Worm (Caenorhabditis elegans) whole organism, L1 larva: ENCODE results near the gene F21C10.18.

Source experiments
- F16B12.6 ChIP-seq: fragments of 150-350 bp; optimal IDR thresholded peaks from 2 replicates; lab custom pipeline; 2014; ENCODE audit warnings: missing biosample characterization, missing genetic modification characterization
- Y116A8C.19 ChIP-seq: sonication (generic microtip); optimal IDR thresholded peaks from 2 replicates; lab custom pipeline; 2016; ENCODE audit warnings: missing compliant biosample characterization, missing genetic modification characterization, borderline replicate concordance
- alr-1 ChIP-seq: fragments of 200-800 bp; sonication (Bioruptor generic); optimal IDR thresholded peaks from 2 replicates; lab custom pipeline; 2018; ENCODE audit warnings: borderline replicate concordance, mild to moderate bottlenecking, missing genetic modification characterization, missing compliant biosample characterization
- ceh-63 ChIP-seq: fragments of 200-800 bp; sonication (Bioruptor generic); optimal IDR thresholded peaks from 2 replicates; lab custom pipeline; 2018; ENCODE audit warnings: mild to moderate bottlenecking, missing genetic modification characterization, missing compliant biosample characterization
- ceh-88 ChIP-seq: fragments of 200-800 bp; sonication (Bioruptor generic); IDR thresholded peaks from 2 replicates; pipeline ENCODE4 v1.3.6; 2022; ENCODE audit warnings: missing genetic modification characterization, missing compliant biosample characterization
- ceh-90 ChIP-seq: sonication (generic microtip); optimal IDR thresholded peaks from 2 replicates; lab custom pipeline; 2016; ENCODE audit warnings: missing genetic modification characterization, missing compliant biosample characterization
- efl-1 ChIP-seq, 4 experiments: fragments of 150-350 bp; optimal IDR thresholded peaks in 3 of 4; peaks in 1 of 4; 1 replicate in 1 of 4; 2 replicates in 3 of 4; lab custom pipeline; 2014; ENCODE audit warnings: missing biosample characterization in 2 of 4, missing genetic modification characterization in 2 of 4, missing genetic modification reagents in 2 of 4
- efl-3 ChIP-seq: fragments of 200-800 bp; sonication (Bioruptor generic); optimal IDR thresholded peaks from 2 replicates; lab custom pipeline; 2018; ENCODE audit warnings: mild to moderate bottlenecking, missing genetic modification characterization, missing compliant biosample characterization
- egl-27 ChIP-seq, 2 experiments: fragments of 150-350 bp in 1 of 2; sonication (generic microtip); optimal IDR thresholded peaks; 3 replicates each; lab custom pipeline; 2017 to 2018; ENCODE audit warnings: missing biosample characterization in 2 of 2, missing genetic modification characterization in 2 of 2, missing genetic modification reagents in 2 of 2
- jun-1 ChIP-seq: fragments of 150-350 bp; optimal IDR thresholded peaks from 2 replicates; lab custom pipeline; 2014; ENCODE audit warnings: missing biosample characterization, missing genetic modification reagents, missing genetic modification characterization
- lin-13 ChIP-seq: fragments of 150-350 bp; optimal IDR thresholded peaks from 2 replicates; lab custom pipeline; 2014; ENCODE audit warnings: missing biosample characterization, missing genetic modification reagents, missing genetic modification characterization
- lin-14 ChIP-seq: fragments of 200-800 bp; sonication (Bioruptor generic); optimal IDR thresholded peaks from 2 replicates; lab custom pipeline; 2018; ENCODE audit warnings: mild to moderate bottlenecking, missing genetic modification characterization, moderate library complexity, missing compliant biosample characterization
- lin-15B ChIP-seq: fragments of 150-350 bp; sonication (generic microtip); optimal IDR thresholded peaks from 3 replicates; lab custom pipeline; 2014; ENCODE audit warnings: missing biosample characterization, missing genetic modification characterization
- lin-35 ChIP-seq, 2 experiments: fragments of 150-350 bp; optimal IDR thresholded peaks; 2 replicates each; lab custom pipeline; 2014; ENCODE audit warnings: missing biosample characterization in 2 of 2, missing genetic modification characterization in 2 of 2, missing genetic modification reagents in 2 of 2
- lir-3 ChIP-seq: sonication (generic microtip); optimal IDR thresholded peaks from 2 replicates; lab custom pipeline; 2016; ENCODE audit warnings: mild to moderate bottlenecking, missing genetic modification characterization, moderate library complexity, missing compliant biosample characterization; ENCODE audit not compliant: poor library complexity
- mab-9 ChIP-seq: fragments of 200-800 bp; sonication (Bioruptor generic); IDR thresholded peaks from 2 replicates; pipeline ENCODE4 v1.3.6; 2022; ENCODE audit warnings: missing genetic modification reagents, missing genetic modification characterization, missing compliant biosample characterization
- mep-1 ChIP-seq: fragments of 150-350 bp; optimal IDR thresholded peaks from 2 replicates; lab custom pipeline; 2014; ENCODE audit warnings: missing biosample characterization, missing genetic modification characterization
- nhr-11 ChIP-seq: fragments of 150-350 bp; optimal IDR thresholded peaks from 2 replicates; lab custom pipeline; 2014; ENCODE audit warnings: missing biosample characterization, missing genetic modification characterization
- nhr-77 ChIP-seq: fragments of 150-350 bp; optimal IDR thresholded peaks from 2 replicates; lab custom pipeline; 2014; ENCODE audit warnings: missing biosample characterization, missing genetic modification characterization
- nhr-85 ChIP-seq: sonication (generic microtip); peaks from one replicate; lab custom pipeline; 2016; ENCODE audit warnings: missing genetic modification characterization, inconsistent platforms, missing compliant biosample characterization
- pag-3 ChIP-seq: sonication (generic microtip); optimal IDR thresholded peaks from 2 replicates; lab custom pipeline; 2017; ENCODE audit warnings: missing genetic modification characterization, mild to moderate bottlenecking, missing compliant biosample characterization, antibody characterized with exemption, borderline replicate concordance; ENCODE audit not compliant: insufficient read depth
- pqm-1 ChIP-seq: sonication (generic microtip); optimal IDR thresholded peaks from 3 replicates; lab custom pipeline; 2017; ENCODE audit warnings: missing biosample characterization, missing genetic modification characterization
- rnt-1 ChIP-seq: sonication (generic microtip); optimal IDR thresholded peaks from 2 replicates; lab custom pipeline; 2016; ENCODE audit warnings: mild to moderate bottlenecking, missing genetic modification characterization, moderate library complexity, missing compliant biosample characterization
- snpc-4 ChIP-seq: fragments of 150-350 bp; optimal IDR thresholded peaks from 2 replicates; lab custom pipeline; 2014; ENCODE audit warnings: missing biosample characterization, missing genetic modification characterization
- unc-30 ChIP-seq: sonication (generic microtip); optimal IDR thresholded peaks from 2 replicates; lab custom pipeline; 2017; ENCODE audit warnings: missing biosample characterization, missing genetic modification characterization
- unc-86 ChIP-seq: sonication (generic microtip); optimal IDR thresholded peaks from 2 replicates; lab custom pipeline; 2016; ENCODE audit warnings: missing genetic modification characterization, missing compliant biosample characterization
- vab-15 ChIP-seq: sonication (generic microtip); optimal IDR thresholded peaks from 2 replicates; lab custom pipeline; 2017; ENCODE audit warnings: missing genotype, mild to moderate bottlenecking, missing genetic modification characterization, missing compliant biosample characterization
- zag-1 ChIP-seq: fragments of 150-350 bp; optimal IDR thresholded peaks from 2 replicates; lab custom pipeline; 2014; ENCODE audit warnings: missing biosample characterization, missing genetic modification characterization
- zip-4 ChIP-seq: fragments of 200-800 bp; sonication (Bioruptor generic); optimal IDR thresholded peaks from 2 replicates; lab custom pipeline; 2018; ENCODE audit warnings: mild to moderate bottlenecking, missing genetic modification characterization, moderate library complexity, missing compliant biosample characterization
- ztf-11 ChIP-seq, 2 experiments: sonication (generic microtip); optimal IDR thresholded peaks; 2 replicates each; lab custom pipeline; 2016 to 2017; ENCODE audit warnings: missing genetic modification characterization in 2 of 2, missing biosample characterization in 1 of 2, missing compliant biosample characterization in 1 of 2
- ztf-4 ChIP-seq: fragments of 150-350 bp; optimal IDR thresholded peaks from 2 replicates; lab custom pipeline; 2014; ENCODE audit warnings: missing biosample characterization, missing genetic modification characterization

The F21C10.18 gene

DNA sequence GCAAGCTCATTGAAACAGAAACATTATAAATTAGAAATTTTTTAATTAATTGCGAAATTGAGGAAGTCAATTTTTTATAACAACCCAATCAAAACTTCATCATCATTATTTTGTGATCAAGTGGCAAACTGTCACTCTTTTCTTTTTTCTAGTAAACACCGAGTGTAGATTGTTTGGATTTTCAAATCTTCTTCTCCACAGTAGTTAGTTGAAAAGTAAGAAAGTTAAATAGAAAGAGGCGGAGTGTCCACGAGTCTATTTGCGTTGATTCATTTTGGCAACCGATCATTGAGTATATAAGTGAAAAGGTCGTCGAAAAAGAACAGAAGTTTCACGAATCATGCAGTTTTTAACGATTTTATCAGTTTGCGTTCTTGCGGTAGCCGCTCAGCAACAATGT is 962 bp downstream of the F21C10.18 start, which contains the start of gene pqn-31:
Gene pqn-31 (plus strand): TSS at position 301 of the 400 bp plus-strand sequence.
- TF ChIP-seq snpc-4 (tag; lab: Kevin White, UChicago): no peak
- no peak for TF ChIP-seq F16B12.6 (tag; lab: Kevin White, UChicago)
- no peak for TF ChIP-seq vab-15 (tag; lab: Kevin White, UChicago)
- TF ChIP-seq pqm-1 (tag; lab: Kevin White, UChicago): no peak
- no peak for TF ChIP-seq ztf-11 (tag; optimal IDR thresholded peaks at IDR 0.05; lab: Kevin White, UChicago)
- no peak for TF ChIP-seq unc-30 (tag; lab: Kevin White, UChicago)
- TF ChIP-seq lir-3 (tag; lab: Kevin White, UChicago): no peak
- TF ChIP-seq pag-3: no peak
- no peak for TF ChIP-seq Y116A8C.19 (tag; lab: Kevin White, UChicago)
- no peak for TF ChIP-seq jun-1 (tag; lab: Kevin White, UChicago)
- TF ChIP-seq mab-9 (GFP tag; lab: Robert Waterston, UW): no peak
- no peak for TF ChIP-seq lin-35 (GFP tag; optimal IDR thresholded peaks at IDR 0.05; lab: Kevin White, UChicago)

DNA sequence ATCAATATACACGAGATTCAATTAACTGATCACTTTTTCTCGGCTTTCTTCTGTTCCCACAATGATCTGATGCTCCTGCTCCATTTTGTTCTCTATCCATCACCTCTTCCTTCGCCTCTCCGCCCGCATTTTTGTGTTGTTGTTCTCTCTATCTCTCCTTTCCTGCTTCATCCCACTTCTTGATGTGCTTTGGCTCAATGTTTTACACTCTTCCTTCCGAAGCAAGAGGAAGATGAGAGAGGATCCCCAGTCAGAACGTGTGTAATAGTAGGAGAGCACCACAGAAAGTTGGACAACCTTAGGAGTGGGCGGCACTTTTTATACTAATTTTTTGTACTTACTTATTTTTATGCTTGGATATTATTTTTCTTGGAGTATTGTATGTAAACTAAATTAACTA is 3.6 kb downstream of the F21C10.18 start:
- TF ChIP-seq lin-14 (GFP tag; lab: Kevin White, UChicago) (peak; percentile 76), rnt-1 (tag; lab: Kevin White, UChicago) (peak; percentile 9), nhr-85 (no peak)

DNA sequence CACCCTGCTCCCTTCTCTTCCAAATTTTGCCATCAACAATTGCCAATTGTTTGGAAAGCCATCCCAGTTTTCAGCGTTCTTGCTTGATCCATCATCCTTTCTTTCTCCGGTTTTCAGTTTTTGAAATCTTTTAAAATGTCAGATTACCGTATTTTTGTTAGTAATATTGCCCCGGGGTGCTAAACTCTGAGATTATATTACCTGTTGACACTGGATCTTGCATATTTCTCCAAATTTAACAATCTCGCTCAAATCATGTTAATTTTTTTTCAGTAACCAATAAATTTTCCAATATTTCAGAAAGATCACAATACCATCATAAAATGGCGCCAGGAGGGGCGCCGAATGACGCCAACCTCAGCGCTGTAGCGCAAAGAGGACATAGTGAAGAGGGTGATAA is 4.1 kb downstream of the F21C10.18 start, which contains the start of gene F21C10.7:
Gene F21C10.7 (plus strand): TSS at position 301 of the 400 bp plus-strand sequence.
- no peak for TF ChIP-seq egl-27 (tag; optimal IDR thresholded peaks at IDR 0.05; lab: Kevin White, UChicago)
- no peak for TF ChIP-seq pqm-1 (tag; lab: Kevin White, UChicago)
- TF ChIP-seq lin-15B (tag; lab: Kevin White, UChicago): no peak
- TF ChIP-seq ceh-88 (GFP tag; lab: Robert Waterston, UW): no peak
- no peak for TF ChIP-seq zip-4 (GFP tag; lab: Kevin White, UChicago)
- TF ChIP-seq ceh-90: no peak
- no peak for TF ChIP-seq unc-86 (tag; lab: Kevin White, UChicago)
- TF ChIP-seq alr-1 (tag; lab: Kevin White, UChicago): no peak

DNA sequence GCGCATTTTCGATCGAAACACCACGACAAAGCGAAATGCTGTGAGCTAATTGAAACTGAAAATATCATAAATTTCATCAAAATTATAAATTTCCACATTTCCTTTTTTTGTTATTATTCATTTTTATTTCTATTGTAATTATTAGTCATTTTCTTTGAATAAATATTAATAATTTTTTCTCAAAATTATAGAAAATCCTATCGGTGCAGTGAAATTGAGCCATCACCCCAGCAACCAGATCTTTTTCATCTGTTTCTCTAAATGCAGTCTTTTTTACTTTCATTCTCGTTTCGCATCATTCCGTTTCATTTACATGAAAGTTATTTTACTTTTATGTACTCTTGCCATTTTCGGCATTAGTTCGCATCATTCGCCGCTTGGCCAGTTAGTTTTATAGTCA is 13.7 kb downstream of the F21C10.18 start, which contains the start of gene F21C10.13:
Gene F21C10.13 (plus strand): TSS at position 301 of the 400 bp plus-strand sequence.
- TF ChIP-seq zag-1 (tag; lab: Kevin White, UChicago) (no peak), efl-1 (optimal IDR thresholded peaks at IDR 0.05; lab: Kevin White, UChicago) (no peak), efl-1 (GFP tag; optimal IDR thresholded peaks at IDR 0.05 in 1 of 2; lab: Kevin White, UChicago) (peak in 1 of 2 experiments; percentile 52), nhr-11 (tag; lab: Kevin White, UChicago) (no peak), mep-1 (tag; lab: Kevin White, UChicago) (no peak), ceh-63 (GFP tag; lab: Kevin White, UChicago) (no peak)

DNA sequence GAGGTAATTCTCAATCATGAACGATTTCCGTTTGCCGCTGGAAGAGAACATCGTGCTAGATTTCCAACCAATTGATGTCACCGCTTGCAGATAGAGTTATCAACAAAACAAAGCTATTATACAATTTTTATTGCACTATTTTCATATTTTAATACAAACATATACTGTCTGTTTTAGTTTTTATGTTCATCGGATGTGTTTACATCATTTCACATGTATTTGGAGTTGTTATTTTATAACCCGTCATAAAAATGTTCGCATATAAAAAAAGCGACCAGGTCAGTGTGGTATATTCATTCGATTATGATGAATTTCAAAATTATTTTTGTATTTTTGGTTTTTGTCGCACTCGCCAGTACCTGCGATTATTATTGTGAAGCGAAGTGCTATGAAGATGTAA is 14.9 kb downstream of the F21C10.18 start, which contains the start of gene F21C10.11:
Gene F21C10.11 (plus strand): TSS at position 301 of the 400 bp plus-strand sequence.
- TF ChIP-seq efl-3 (GFP tag; lab: Kevin White, UChicago): no peak
- TF ChIP-seq nhr-77 (tag; lab: Kevin White, UChicago): no peak
- no peak for TF ChIP-seq ztf-4 (tag; lab: Kevin White, UChicago)
- no peak for TF ChIP-seq F16B12.6 (tag; lab: Kevin White, UChicago)
- no peak for TF ChIP-seq Y116A8C.19 (tag; lab: Kevin White, UChicago)
- TF ChIP-seq lin-13: no peak
